Worm (Caenorhabditis elegans): ENCODE measurements around the gene cutl-24.

The cutl-24 gene

ce11 chrIV:162530-162929 lies 2.3 kb upstream of the cutl-24 start, which contains the start of gene Y38C1AA.6:
Y38C1AA.6 (plus strand) TSS chrIV:162830.
- no peak for TF ChIP-seq sox-2 (GFP tag; IDR thresholded peaks at IDR 0.05)
- no peak for TF ChIP-seq ceh-9 (tag; optimal IDR thresholded peaks at IDR 0.05)
- TF ChIP-seq tbx-7 (tag; optimal IDR thresholded peaks at IDR 0.05): no peak
- no peak for TF ChIP-seq pha-4 (tag; optimal IDR thresholded peaks at IDR 0.05)
- TF ChIP-seq ets-4 (tag; optimal IDR thresholded peaks at IDR 0.05): no peak
- TF ChIP-seq K02D7.2 (tag; optimal IDR thresholded peaks at IDR 0.05): no peak
- TF ChIP-seq fkh-10 (GFP tag; optimal IDR thresholded peaks at IDR 0.05): no peak
- no peak for TF ChIP-seq ztf-16 (tag; optimal IDR thresholded peaks at IDR 0.05)
- no peak for TF ChIP-seq unc-55 (GFP tag; optimal IDR thresholded peaks at IDR 0.05)
- no peak for TF ChIP-seq unc-86 (tag; optimal IDR thresholded peaks at IDR 0.05)

ce11 chrIV:171036-171435 lies 6.2 kb downstream of the cutl-24 start:
- no peak for TF ChIP-seq lim-6 (tag; optimal IDR thresholded peaks at IDR 0.05)
- TF ChIP-seq pag-3 (tag; optimal IDR thresholded peaks at IDR 0.05; ENCODE audit: borderline replicate concordance): no peak
- no peak for TF ChIP-seq npax-4 (tag; optimal IDR thresholded peaks at IDR 0.05)
- no peak for TF ChIP-seq pax-1 (tag; optimal IDR thresholded peaks at IDR 0.05)
- no peak for TF ChIP-seq ceh-6 (GFP tag; optimal IDR thresholded peaks at IDR 0.05)
- TF ChIP-seq ceh-22 (tag; optimal IDR thresholded peaks at IDR 0.05): no peak
- no peak for TF ChIP-seq pros-1 (tag; optimal IDR thresholded peaks at IDR 0.05)
- TF ChIP-seq C08G9.2 (tag; optimal IDR thresholded peaks at IDR 0.05): no peak
- no peak for TF ChIP-seq dve-1 (tag; optimal IDR thresholded peaks at IDR 0.05)
- no peak for TF ChIP-seq fkh-6 (tag; optimal IDR thresholded peaks at IDR 0.05)
- TF ChIP-seq pha-2 (tag; optimal IDR thresholded peaks at IDR 0.05): no peak
- TF ChIP-seq pat-9 (tag; optimal IDR thresholded peaks at IDR 0.05): no peak
- TF ChIP-seq nfya-1 (tag; optimal IDR thresholded peaks at IDR 0.05): no peak
- TF ChIP-seq elt-4 (tag; optimal IDR thresholded peaks at IDR 0.05): no peak
- TF ChIP-seq unc-86 (tag; optimal IDR thresholded peaks at IDR 0.05): no peak
- no peak for TF ChIP-seq Y22D7AL.16 (tag; optimal IDR thresholded peaks at IDR 0.05)
- no peak for TF ChIP-seq ceh-19 (GFP tag; optimal IDR thresholded peaks at IDR 0.05)

- TF ChIP-seq sox-2 (GFP tag; IDR thresholded peaks at IDR 0.05) (peak; percentile 66), eyg-1 (tag; optimal IDR thresholded peaks at IDR 0.05) (peak; percentile 9), tbx-2 (tag; optimal IDR thresholded peaks at IDR 0.05) (peak; percentile 9), hlh-15 (tag; optimal IDR thresholded peaks at IDR 0.05) (no peak), pqm-1 (tag; optimal IDR thresholded peaks at IDR 0.05) (no peak), ref-2 (tag; optimal IDR thresholded peaks at IDR 0.05) (peak; percentile 27)
Measured at ce11 chrIV:172990-173389, 8.1 kb downstream of the cutl-24 start.

- TF ChIP-seq elt-2 (tag; optimal IDR thresholded peaks at IDR 0.05) (peak; percentile 62), tbx-2 (tag; optimal IDR thresholded peaks at IDR 0.05) (peak; percentile 25), ref-2 (tag; optimal IDR thresholded peaks at IDR 0.05) (peak; percentile 9), rnt-1 (tag; optimal IDR thresholded peaks at IDR 0.05) (no peak)
Measured at ce11 chrIV:174115-174514, 9.2 kb downstream of the cutl-24 start.

ce11 chrIV:175698-176097 lies 10.8 kb downstream of the cutl-24 start:
- no peak for TF ChIP-seq pag-3 (tag; optimal IDR thresholded peaks at IDR 0.05; ENCODE audit: borderline replicate concordance)
- no peak for TF ChIP-seq unc-3 (GFP tag; conservative IDR thresholded peaks at IDR 0.05)
- TF ChIP-seq unc-3 (tag; optimal IDR thresholded peaks at IDR 0.05): no peak
- TF ChIP-seq ceh-31 (tag; optimal IDR thresholded peaks at IDR 0.05): peak; percentile 71
- TF ChIP-seq unc-55 (GFP tag; optimal IDR thresholded peaks at IDR 0.05): peak; percentile 29
- TF ChIP-seq sdc-2 (tag; optimal IDR thresholded peaks at IDR 0.05): no peak
- TF ChIP-seq sox-2 (GFP tag; IDR thresholded peaks at IDR 0.05): peak; percentile 53
- peak; percentile 44 for TF ChIP-seq tbx-2 (tag; optimal IDR thresholded peaks at IDR 0.05)
- TF ChIP-seq fkh-6 (tag; optimal IDR thresholded peaks at IDR 0.05): no peak
- peak; percentile 11 for TF ChIP-seq ceh-19 (GFP tag; optimal IDR thresholded peaks at IDR 0.05)
